Worm (Caenorhabditis elegans) whole organism, L2 larva: Measurements from ENCODE around the gene Y38F1A.1.

ENCODE experiments used
- R02D3.7 ChIP-seq: fragments of 150-350 bp; optimal IDR thresholded peaks from 2 replicates; lab custom pipeline; 2014; ENCODE audit warnings: missing biosample characterization, missing genetic modification characterization
- blmp-1 ChIP-seq: sonication (generic microtip); optimal IDR thresholded peaks from 2 replicates; lab custom pipeline; 2017; ENCODE audit warnings: missing genetic modification characterization, mild to moderate bottlenecking, missing compliant biosample characterization, antibody characterized with exemption, moderate library complexity; ENCODE audit not compliant: insufficient read depth
- lin-39 ChIP-seq: fragments of 150-350 bp; optimal IDR thresholded peaks from 2 replicates; lab custom pipeline; 2014; ENCODE audit warnings: missing biosample characterization, missing genetic modification reagents, missing genetic modification characterization
- nhr-11 ChIP-seq: fragments of 150-350 bp; optimal IDR thresholded peaks from 2 replicates; lab custom pipeline; 2014; ENCODE audit warnings: missing biosample characterization, missing genetic modification characterization
- nhr-12 ChIP-seq: fragments of 150-350 bp; optimal IDR thresholded peaks from 2 replicates; lab custom pipeline; 2014; ENCODE audit warnings: missing biosample characterization, missing genetic modification characterization
- skn-1 ChIP-seq: sonication (generic microtip); optimal IDR thresholded peaks from 2 replicates; lab custom pipeline; 2017; ENCODE audit warnings: missing biosample characterization, missing genetic modification characterization
- unc-39 ChIP-seq: fragments of 150-350 bp; optimal IDR thresholded peaks from 2 replicates; lab custom pipeline; 2014; ENCODE audit warnings: missing biosample characterization, missing genetic modification characterization
- unc-55 ChIP-seq: fragments of 150-350 bp; sonication (generic microtip); optimal IDR thresholded peaks from 3 replicates; lab custom pipeline; 2014; ENCODE audit warnings: missing biosample characterization, missing genetic modification reagents, missing genetic modification characterization

DNA sequence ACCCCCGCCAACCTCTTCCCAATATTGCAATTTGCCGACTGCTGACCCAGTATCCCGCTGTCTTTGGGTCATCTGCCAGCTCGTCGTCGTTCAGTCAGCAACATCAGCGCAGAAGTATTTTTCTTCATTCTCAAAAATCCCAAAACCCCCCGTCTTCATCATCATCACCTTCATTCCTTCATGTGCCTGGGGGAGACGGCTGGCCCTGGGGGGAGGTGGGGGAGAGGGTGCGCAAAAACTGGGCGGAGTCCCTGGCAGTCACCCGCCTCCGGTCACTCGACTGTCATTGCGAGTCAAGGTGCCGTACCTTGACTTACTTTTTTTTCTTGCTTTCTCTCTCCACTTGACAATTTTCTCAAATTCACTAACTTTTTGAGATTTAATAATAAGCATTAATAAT, 33.2 kb upstream of the Y38F1A.1 start:
- no peak for TF ChIP-seq unc-55 (GFP tag; lab: Kevin White, UChicago)
- no peak for TF ChIP-seq nhr-11 (tag; lab: Kevin White, UChicago)
- TF ChIP-seq blmp-1 (tag; lab: Kevin White, UChicago): no peak
- TF ChIP-seq R02D3.7 (tag; lab: Kevin White, UChicago): no peak
- no peak for TF ChIP-seq nhr-12
- TF ChIP-seq unc-39 (tag; lab: Kevin White, UChicago): no peak
- no peak for TF ChIP-seq skn-1 (tag; lab: Kevin White, UChicago)
- no peak for TF ChIP-seq lin-39 (tag; lab: Kevin White, UChicago)
